Fruit fly (Drosophila melanogaster) whole organism, embryonic: Measurements from ENCODE around the gene fd96Ca.

Experiments used
- Aef1 ChIP-seq: fragments of 200-800 bp; sonication (Bioruptor generic); IDR thresholded peaks from 3 replicates; pipeline ENCODE4 v1.3.6; 2022; ENCODE audit warnings: missing biosample characterization, missing genetic modification characterization
- CG12071 ChIP-seq: fragments of 200-800 bp; sonication (Bioruptor generic); optimal IDR thresholded peaks from 3 replicates; lab custom pipeline; 2018; ENCODE audit warnings: missing biosample characterization, mild to moderate bottlenecking, missing genetic modification characterization
- CG13775 ChIP-seq: fragments of 200-800 bp; sonication (Bioruptor generic); optimal IDR thresholded peaks from 3 replicates; lab custom pipeline; 2017; ENCODE audit warnings: missing biosample characterization, mild to moderate bottlenecking, missing genetic modification characterization
- CG15696 ChIP-seq: fragments of 200-800 bp; sonication (Bioruptor generic); optimal IDR thresholded peaks from 2 replicates; lab custom pipeline; 2019; ENCODE audit warnings: missing biosample characterization, mild to moderate bottlenecking, missing genetic modification characterization, moderate library complexity
- CG1647 ChIP-seq: fragments of 200-800 bp; sonication (Bioruptor generic); optimal IDR thresholded peaks from 3 replicates; lab custom pipeline; 2016; ENCODE audit warnings: missing biosample characterization, missing genetic modification characterization
- CG16813 ChIP-seq: fragments of 200-800 bp; sonication (Bioruptor generic); IDR thresholded peaks from 3 replicates; pipeline ENCODE4 v1.3.6; 2022; ENCODE audit warnings: missing biosample characterization, missing genetic modification characterization; ENCODE audit not compliant: partially characterized antibody
- CG2202 ChIP-seq: fragments of 200-800 bp; sonication (Bioruptor generic); optimal IDR thresholded peaks from 2 replicates; lab custom pipeline; 2018; ENCODE audit warnings: missing biosample characterization, mild to moderate bottlenecking, missing genetic modification characterization
- CG43689 ChIP-seq: fragments of 200-800 bp; sonication (Bioruptor generic); IDR thresholded peaks from 2 replicates; pipeline ENCODE4 v1.3.6; 2022; ENCODE audit warnings: missing biosample characterization, missing genetic modification characterization
- CG4820 ChIP-seq: fragments of 200-800 bp; sonication (Bioruptor generic); optimal IDR thresholded peaks from 3 replicates; lab custom pipeline; 2016; ENCODE audit warnings: missing biosample characterization, missing genetic modification characterization
- CG5953 ChIP-seq: fragments of 200-800 bp; sonication (Bioruptor generic); IDR thresholded peaks from 2 replicates; pipeline ENCODE4 v1.3.6; 2022; ENCODE audit warnings: missing biosample characterization, missing genetic modification characterization
- CG6254 ChIP-seq: fragments of 200-800 bp; sonication (Bioruptor generic); optimal IDR thresholded peaks from 3 replicates; lab custom pipeline; 2017; ENCODE audit warnings: mild to moderate bottlenecking, missing biosample characterization, missing genetic modification reagents, missing genetic modification characterization
- CG6272 ChIP-seq: fragments of 200-800 bp; sonication (Bioruptor generic); IDR thresholded peaks from 2 replicates; pipeline ENCODE4 v1.3.6; 2022; ENCODE audit warnings: missing biosample characterization, missing genetic modification characterization
- CG7271 ChIP-seq: fragments of 200-800 bp; sonication (Bioruptor generic); optimal IDR thresholded peaks from 2 replicates; lab custom pipeline; 2018; ENCODE audit warnings: missing biosample characterization, mild to moderate bottlenecking, missing genetic modification characterization, moderate library complexity
- CG7963 ChIP-seq: fragments of 200-800 bp; sonication (Bioruptor generic); IDR thresholded peaks from 3 replicates; pipeline ENCODE4 v1.3.6; 2022; ENCODE audit warnings: missing biosample characterization, missing genetic modification characterization; ENCODE audit not compliant: partially characterized antibody
- CG8290 ChIP-seq, 3 experiments: fragments of 200-800 bp; sonication (Bioruptor generic); optimal IDR thresholded peaks; 2 replicates each; lab custom pipeline; 2016 to 2019; ENCODE audit warnings: missing biosample characterization in 3 of 3, missing genetic modification characterization in 3 of 3, mild to moderate bottlenecking in 2 of 3, moderate library complexity in 1 of 3
- CG8359 ChIP-seq: fragments of 200-800 bp; sonication (Bioruptor generic); optimal IDR thresholded peaks from 2 replicates; lab custom pipeline; 2017; ENCODE audit warnings: missing biosample characterization, mild to moderate bottlenecking, missing genetic modification characterization, borderline replicate concordance
- CG8944 ChIP-seq: fragments of 200-800 bp; sonication (Bioruptor generic); optimal IDR thresholded peaks from 3 replicates; lab custom pipeline; 2016; ENCODE audit warnings: missing biosample characterization, missing genetic modification characterization
- CG9727 ChIP-seq: fragments of 200-800 bp; sonication (Bioruptor generic); optimal IDR thresholded peaks from 3 replicates; lab custom pipeline; 2017; ENCODE audit warnings: missing biosample characterization, mild to moderate bottlenecking, missing genetic modification characterization
- CG9876 ChIP-seq: fragments of 200-800 bp; sonication (Bioruptor generic); optimal IDR thresholded peaks from 2 replicates; lab custom pipeline; 2016; ENCODE audit warnings: missing biosample characterization, missing genetic modification characterization
- CoRest ChIP-seq: fragments of 200-800 bp; sonication (Bioruptor generic); optimal IDR thresholded peaks from 3 replicates; lab custom pipeline; 2018; ENCODE audit warnings: missing biosample characterization, mild to moderate bottlenecking, missing genetic modification characterization, moderate library complexity
- E2f2 ChIP-seq: fragments of 200-800 bp; sonication (Bioruptor generic); IDR thresholded peaks from 2 replicates; pipeline ENCODE4 v1.3.6; 2022; ENCODE audit warnings: missing biosample characterization, missing genetic modification characterization
- ERR ChIP-seq: fragments of 200-800 bp; sonication (Bioruptor generic); optimal IDR thresholded peaks from 2 replicates; lab custom pipeline; 2016; ENCODE audit warnings: missing biosample characterization, missing genetic modification characterization
- Ets97D ChIP-seq: fragments of 200-800 bp; sonication (Bioruptor generic); optimal IDR thresholded peaks from 3 replicates; lab custom pipeline; 2016; ENCODE audit warnings: missing biosample characterization, missing genetic modification characterization
- Gug ChIP-seq: fragments of 200-800 bp; sonication (Bioruptor generic); IDR thresholded peaks from 4 replicates; pipeline ENCODE4 v1.3.6; 2022; ENCODE audit warnings: missing biosample characterization, missing genetic modification characterization
- HLH4C ChIP-seq: fragments of 200-800 bp; sonication (Bioruptor generic); IDR thresholded peaks from 3 replicates; pipeline ENCODE4 v1.3.6; 2022; ENCODE audit warnings: missing biosample characterization, missing genetic modification characterization; ENCODE audit not compliant: partially characterized antibody
- HmgZ ChIP-seq: fragments of 200-800 bp; sonication (Bioruptor generic); optimal IDR thresholded peaks from 2 replicates; lab custom pipeline; 2018; ENCODE audit warnings: missing biosample characterization, mild to moderate bottlenecking, missing genetic modification characterization
- Hr3 ChIP-seq: fragments of 200-800 bp; sonication (Bioruptor generic); optimal IDR thresholded peaks from 3 replicates; lab custom pipeline; 2016; ENCODE audit warnings: missing biosample characterization, missing genetic modification characterization
- Hr39 ChIP-seq: fragments of >200 bp; optimal IDR thresholded peaks from 2 replicates; lab custom pipeline; 2017
- Hr78 ChIP-seq, 2 experiments: fragments of 200-800 bp in 1 of 2; fragments of >200 bp in 1 of 2; sonication (Bioruptor generic) in 1 of 2; optimal IDR thresholded peaks; 2 replicates each; lab custom pipeline; 2017 to 2019; ENCODE audit warnings: missing biosample characterization in 2 of 2, missing genetic modification characterization in 2 of 2, mild to moderate bottlenecking in 1 of 2, moderate library complexity in 1 of 2
- Lhr ChIP-seq: fragments of 200-800 bp; sonication (Bioruptor generic); optimal IDR thresholded peaks from 3 replicates; lab custom pipeline; 2017; ENCODE audit warnings: mild to moderate bottlenecking, missing biosample characterization, missing genetic modification reagents, missing genetic modification characterization
- Meics ChIP-seq: fragments of 200-800 bp; sonication (Bioruptor generic); optimal IDR thresholded peaks from 2 replicates; lab custom pipeline; 2017; ENCODE audit warnings: missing biosample characterization, mild to moderate bottlenecking, missing genetic modification characterization
- NK7.1 ChIP-seq: fragments of 200-800 bp; sonication (Bioruptor generic); optimal IDR thresholded peaks from 3 replicates; lab custom pipeline; 2016; ENCODE audit warnings: missing biosample characterization, missing genetic modification characterization
- PHDP ChIP-seq: fragments of 200-800 bp; sonication (Bioruptor generic); optimal IDR thresholded peaks from 3 replicates; lab custom pipeline; 2018; ENCODE audit warnings: missing biosample characterization, mild to moderate bottlenecking, missing genetic modification characterization, moderate library complexity
- Pdp1 ChIP-seq, 2 experiments: fragments of 200-800 bp; sonication (Bioruptor generic); optimal IDR thresholded peaks; 3 replicates each; lab custom pipeline; 2016; ENCODE audit warnings: missing biosample characterization in 2 of 2, missing genetic modification characterization in 2 of 2, mild to moderate bottlenecking in 1 of 2, moderate library complexity in 1 of 2
- Taf1 ChIP-seq: fragments of 200-800 bp; sonication (Bioruptor generic); IDR thresholded peaks from 2 replicates; pipeline ENCODE4 v1.3.6; 2022; ENCODE audit warnings: missing biosample characterization, missing genetic modification characterization
- croc ChIP-seq: fragments of 200-800 bp; sonication (Bioruptor generic); conservative IDR thresholded peaks from 3 replicates; pipeline ENCODE4 v1.3.6; 2022; ENCODE audit warnings: missing biosample characterization, missing genetic modification characterization
- dm ChIP-seq: fragments of 200-800 bp; sonication (Bioruptor generic); optimal IDR thresholded peaks from 3 replicates; lab custom pipeline; 2016; ENCODE audit warnings: missing biosample characterization, missing genetic modification characterization
- emc ChIP-seq: fragments of 200-800 bp; sonication (Bioruptor generic); optimal IDR thresholded peaks from 2 replicates; lab custom pipeline; 2016; ENCODE audit warnings: missing biosample characterization, missing genetic modification characterization
- ems ChIP-seq: fragments of 200-800 bp; sonication (Bioruptor generic); optimal IDR thresholded peaks from 3 replicates; lab custom pipeline; 2016; ENCODE audit warnings: missing biosample characterization, missing genetic modification characterization
- ftz-f1 ChIP-seq: fragments of 200-800 bp; sonication (Bioruptor generic); optimal IDR thresholded peaks from 2 replicates; lab custom pipeline; 2016; ENCODE audit warnings: missing biosample characterization, missing genetic modification characterization
- gro ChIP-seq: fragments of 200-800 bp; sonication (Bioruptor generic); optimal IDR thresholded peaks from 2 replicates; lab custom pipeline; 2016; ENCODE audit warnings: missing biosample characterization, missing genetic modification characterization
- lab ChIP-seq: fragments of 200-800 bp; sonication (Bioruptor generic); optimal IDR thresholded peaks from 3 replicates; lab custom pipeline; 2017; ENCODE audit warnings: missing biosample characterization, missing genetic modification characterization, mild to moderate bottlenecking, moderate library complexity, missing genetic modification reagents
- mirr ChIP-seq: fragments of 200-800 bp; sonication (Bioruptor generic); optimal IDR thresholded peaks from 3 replicates; lab custom pipeline; 2018; ENCODE audit warnings: missing biosample characterization, mild to moderate bottlenecking, missing genetic modification characterization
- otp ChIP-seq: fragments of 200-800 bp; sonication (Bioruptor generic); IDR thresholded peaks from 3 replicates; pipeline ENCODE4, ENCODE4 v1.3.6; 2022; ENCODE audit warnings: missing biosample characterization, missing genetic modification characterization
- pb ChIP-seq: fragments of 200-800 bp; sonication (Bioruptor generic); optimal IDR thresholded peaks from 3 replicates; lab custom pipeline; 2016; ENCODE audit warnings: missing biosample characterization, missing genetic modification characterization
- prd ChIP-seq, 3 experiments: fragments of >200 bp in 2 of 3; fragments of 200-800 bp in 1 of 3; sonication (Bioruptor generic) in 1 of 3; optimal IDR thresholded peaks in 2 of 3; IDR thresholded peaks in 1 of 3; 2 replicates in 2 of 3; 3 replicates in 1 of 3; pipeline versions ENCODE4 v1.3.6 to Lab custom; 2017 to 2022; ENCODE audit warnings: missing biosample characterization in 1 of 3, missing genetic modification characterization in 1 of 3
- pzg ChIP-seq: fragments of 200-800 bp; sonication (Bioruptor generic); optimal IDR thresholded peaks from 3 replicates; lab custom pipeline; 2018; ENCODE audit warnings: missing biosample characterization, mild to moderate bottlenecking, missing genetic modification characterization, moderate library complexity
- ranshi ChIP-seq: fragments of 200-800 bp; sonication (Bioruptor generic); IDR thresholded peaks from 2 replicates; pipeline ENCODE4 v1.3.6; 2022; ENCODE audit warnings: missing biosample characterization, missing genetic modification characterization
- sima ChIP-seq: fragments of 200-800 bp; sonication (Bioruptor generic); optimal IDR thresholded peaks from 2 replicates; lab custom pipeline; 2016; ENCODE audit warnings: missing biosample characterization, missing genetic modification characterization
- tx ChIP-seq: fragments of 200-800 bp; sonication (Bioruptor generic); optimal IDR thresholded peaks from 2 replicates; lab custom pipeline; 2016; ENCODE audit warnings: missing biosample characterization, missing genetic modification characterization

fd96Ca gene

dm6 chr3R:25069569-25069968 is 12.9 kb upstream of the fd96Ca start, which contains the start of the genes Stt3B and CG11839 (continued):
- TF ChIP-seq CG9727 (GFP tag; lab: Kevin White, UChicago) = peak; percentile 74
- TF ChIP-seq CG43689 = no peak
- TF ChIP-seq Taf1 (GFP tag; lab: Robert Waterston, UW) = peak; percentile 65; the same call in 1 of the 2 replicates
- TF ChIP-seq CG12071 (GFP tag; lab: Kevin White, UChicago) = no peak
- TF ChIP-seq ems = peak; percentile 82
- TF ChIP-seq CoRest (tag; lab: Kevin White, UChicago) = no peak
- no peak; the same call in 1 of the 3 replicates for TF ChIP-seq croc (GFP tag; lab: Robert Waterston, UW)
- TF ChIP-seq CG7963 (GFP tag; lab: Robert Waterston, UW) = peak; percentile 66; the same call in 2 of the 3 replicates
- peak; percentile 59 for TF ChIP-seq PHDP (tag; lab: Kevin White, UChicago)
- no peak for TF ChIP-seq CG8359 (GFP tag; lab: Kevin White, UChicago)
- peak; percentile 37 for TF ChIP-seq CG2202 (tag; lab: Kevin White, UChicago)
- peak; percentile 90 for TF ChIP-seq Ets97D
- peak; percentile 76 for TF ChIP-seq CG1647 (GFP tag; lab: Kevin White, UChicago)
- TF ChIP-seq CG5953 (GFP tag; lab: Robert Waterston, UW) = no peak
- peak; percentile 78 for TF ChIP-seq Hr3 (GFP tag; lab: Kevin White, UChicago)
- TF ChIP-seq Hr39 (lab: Kevin White, UChicago) = no peak
- TF ChIP-seq ftz-f1 (GFP tag; lab: Kevin White, UChicago) = peak; percentile 25
- TF ChIP-seq ranshi (GFP tag; lab: Robert Waterston, UW) = no peak
- no peak for TF ChIP-seq CG6272
- TF ChIP-seq E2f2 = peak; percentile 67
- peak in 1 of 2 experiments; percentile 84 for TF ChIP-seq Pdp1 (GFP tag; optimal IDR thresholded peaks at IDR 0.05; lab: Kevin White, UChicago)
- TF ChIP-seq CG13775 (GFP tag; lab: Kevin White, UChicago) = peak; percentile 74
- TF ChIP-seq pzg (GFP tag; lab: Kevin White, UChicago) = peak; percentile 85
- TF ChIP-seq pb = no peak
- TF ChIP-seq Aef1 (GFP tag; lab: Robert Waterston, UW) = no peak; the same call in 1 of the 3 replicates
- peak; percentile 66 for TF ChIP-seq CG4820 (GFP tag; lab: Kevin White, UChicago)
- TF ChIP-seq CG8944 = peak; percentile 71
- peak; percentile 79 for TF ChIP-seq gro (GFP tag; lab: Kevin White, UChicago)
- peak; percentile 71 for TF ChIP-seq CG9876 (GFP tag; lab: Kevin White, UChicago)
- peak; percentile 10 for TF ChIP-seq sima
- no peak for TF ChIP-seq mirr (GFP tag; lab: Kevin White, UChicago)
- peak; percentile 11 for TF ChIP-seq CG7271 (tag; lab: Kevin White, UChicago)
- no peak for TF ChIP-seq Meics (GFP tag; lab: Kevin White, UChicago)
- TF ChIP-seq Gug (GFP tag; lab: Robert Waterston, UW) = peak; percentile 66; the same call in 3 of the 4 replicates
- TF ChIP-seq tx (GFP tag; lab: Kevin White, UChicago) = peak; percentile 78
- TF ChIP-seq CG16813 = peak; percentile 95
- TF ChIP-seq NK7.1 = no peak
- peak; percentile 59 for TF ChIP-seq ERR (GFP tag; lab: Kevin White, UChicago)
- no peak for TF ChIP-seq CG6254 (GFP tag; lab: Kevin White, UChicago)
- no peak for TF ChIP-seq Lhr (GFP tag; lab: Kevin White, UChicago)
- no peak for TF ChIP-seq lab
- peak; percentile 58 for TF ChIP-seq dm (GFP tag; lab: Kevin White, UChicago)
- peak; percentile 70 for TF ChIP-seq CG8290 (GFP tag; optimal IDR thresholded peaks at IDR 0.05; lab: Kevin White, UChicago)
- TF ChIP-seq CG8290 (tag; optimal IDR thresholded peaks at IDR 0.05; lab: Kevin White, UChicago) = no peak
- peak; percentile 35 for TF ChIP-seq emc (GFP tag; lab: Kevin White, UChicago)
- no peak for TF ChIP-seq prd (optimal IDR thresholded peaks at IDR 0.05; lab: Kevin White, UChicago)
- TF ChIP-seq prd (GFP tag; IDR thresholded peaks at IDR 0.05; lab: Robert Waterston, UW) = peak; percentile 79
- peak; percentile 83 for TF ChIP-seq HLH4C (GFP tag; lab: Robert Waterston, UW)
- peak; percentile 58 for TF ChIP-seq CG15696
- no peak for TF ChIP-seq Hr78 (GFP tag; optimal IDR thresholded peaks at IDR 0.05; lab: Kevin White, UChicago)
- TF ChIP-seq HmgZ (tag; lab: Kevin White, UChicago) = peak; percentile 89
- TF ChIP-seq otp (GFP tag; lab: Robert Waterston, UW) = no peak
